Worm (Caenorhabditis elegans) whole organism, dauer: Measurements from ENCODE around the gene col-93.
"Not testable (repeated sequence)": the region's sequence is repeated elsewhere in the genome, so short reads cannot be mapped to it uniquely, and the experiment has no call there.

ENCODE experiments used
- unc-62 ChIP-seq: sonication (generic microtip); optimal IDR thresholded peaks from 2 replicates; lab custom pipeline; 2017; ENCODE audit warnings: missing biosample characterization, missing genetic modification reagents, missing genetic modification characterization

Gene col-93

DNA sequence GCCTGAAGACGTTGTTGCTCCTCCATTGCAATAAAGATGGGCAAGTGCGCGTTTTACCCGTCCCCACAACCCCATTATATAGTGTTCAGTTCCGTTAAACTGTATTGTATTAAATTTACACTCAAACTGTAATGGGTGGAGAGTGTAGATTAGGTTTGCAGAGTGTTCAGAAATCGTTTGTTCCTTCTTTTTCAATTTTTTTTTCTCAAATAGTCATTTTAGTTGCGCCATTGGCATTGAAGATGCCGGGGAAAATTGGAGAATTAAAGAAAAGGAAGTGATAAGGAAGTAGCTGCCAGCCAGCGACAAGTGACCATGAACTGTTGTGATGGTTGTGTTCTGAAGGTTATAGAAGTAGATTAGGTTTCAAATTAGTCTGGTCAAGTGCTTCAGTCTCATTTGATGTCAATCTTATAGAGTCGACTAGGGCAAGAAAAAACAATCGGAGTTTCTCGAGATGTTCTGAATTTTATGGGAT is at the start of gene col-93:
TSS of gene col-93 (minus strand) at position 51 of the 478 bp plus-strand sequence.
- no peak for TF ChIP-seq unc-62 (GFP tag; lab: Kevin White, UChicago)

DNA sequence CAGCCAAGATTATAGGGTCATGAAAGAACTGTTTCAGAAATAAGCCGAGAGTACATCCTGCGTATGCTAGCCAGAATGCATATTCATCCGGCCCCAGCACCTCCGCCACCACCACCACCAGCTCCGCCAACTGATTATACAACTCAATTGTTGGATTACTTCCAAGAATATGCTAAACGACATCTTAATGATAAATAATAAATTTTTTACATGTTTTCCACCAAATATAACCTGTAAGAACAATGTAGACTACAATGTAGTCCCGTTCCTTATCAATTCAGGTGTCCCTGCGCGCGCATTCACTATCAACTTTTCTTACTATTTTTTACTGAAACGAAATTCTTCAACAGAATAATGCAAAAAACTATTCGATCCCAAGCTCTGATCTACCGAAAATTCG is 47.5 kb upstream of the col-93 start, which contains the start of gene Y48A6B.9:
TSS of gene Y48A6B.9 (plus strand) at position 301 of the 400 bp plus-strand sequence.
- no peak for TF ChIP-seq unc-62 (GFP tag; lab: Kevin White, UChicago)

DNA sequence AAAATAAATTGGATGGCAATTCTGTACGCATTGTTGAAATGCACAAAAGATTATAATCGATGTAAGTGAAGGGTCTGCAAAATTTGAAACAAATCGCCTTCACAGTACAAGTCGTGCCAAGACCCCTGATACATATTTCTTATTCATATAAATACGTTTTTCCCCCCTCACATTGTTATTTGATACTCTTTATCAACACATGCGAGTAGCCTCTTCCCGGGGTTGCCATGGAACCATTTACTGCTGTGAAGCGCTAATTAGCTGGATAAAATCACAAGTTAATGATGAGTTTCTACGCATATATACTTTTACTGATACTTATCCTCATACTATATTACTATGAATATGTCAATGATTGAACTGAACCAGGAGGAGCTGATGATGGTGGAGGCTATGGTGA is 45.9 kb upstream of the col-93 start, which contains the start of gene Y48A6B.14:
TSS of gene Y48A6B.14 (plus strand) at position 301 of the 400 bp plus-strand sequence.
- TF ChIP-seq unc-62 (GFP tag; lab: Kevin White, UChicago): no peak

DNA sequence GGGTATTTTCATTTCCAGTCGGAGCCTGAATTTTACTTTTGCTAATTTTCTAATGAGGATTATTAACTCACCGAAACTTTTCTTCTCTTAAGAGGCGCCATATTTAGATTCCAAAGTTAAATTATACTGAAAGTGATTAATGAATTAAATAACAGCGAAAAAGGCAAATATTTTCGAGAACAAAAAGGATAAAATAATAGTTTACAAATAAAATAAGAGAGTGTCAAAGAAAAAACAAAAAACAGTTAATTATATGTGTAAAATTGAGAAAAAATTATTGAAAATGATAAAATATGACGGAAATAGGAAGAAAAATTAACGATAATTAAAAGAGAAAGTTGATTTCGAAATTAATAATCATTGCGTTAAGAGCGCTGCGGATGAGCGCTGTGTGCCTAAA is 43.9 kb upstream of the col-93 start, which contains the start of gene Y48A6B.8:
TSS of gene Y48A6B.8 (minus strand) at position 101 of the 400 bp plus-strand sequence.
- not testable (repeated sequence) for TF ChIP-seq unc-62 (GFP tag; lab: Kevin White, UChicago)

DNA sequence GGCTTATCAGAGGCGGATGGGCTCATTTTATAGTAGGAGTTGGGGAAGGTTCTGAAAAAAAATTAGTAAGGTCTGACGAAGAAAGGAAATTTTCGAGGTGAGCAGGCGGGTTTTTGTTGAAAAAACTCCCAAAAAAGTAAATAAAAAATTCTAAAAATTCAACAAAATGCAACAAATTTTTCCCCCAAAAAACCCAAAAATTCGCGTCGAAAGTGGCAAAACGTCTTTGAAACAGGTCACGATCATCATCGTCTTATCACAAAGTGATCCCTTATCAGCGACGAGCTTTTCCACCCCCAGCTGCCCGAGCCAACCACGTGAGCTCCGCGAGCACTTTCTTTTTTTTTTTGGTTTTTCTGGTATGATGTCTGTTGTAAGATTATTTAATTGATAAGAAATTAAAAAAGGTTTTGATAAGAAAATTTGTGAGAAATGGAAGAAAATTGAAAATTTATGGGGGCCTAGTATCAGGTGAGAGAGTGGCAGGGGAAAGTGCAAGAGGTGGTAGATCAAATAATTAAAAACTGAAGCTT is 41.2 kb upstream of the col-93 start, which contains the start of gene Y48A6B.7:
TSS of gene Y48A6B.7 (minus strand) at position 51 of the 533 bp plus-strand sequence.
- no peak for TF ChIP-seq unc-62 (GFP tag; lab: Kevin White, UChicago)

DNA sequence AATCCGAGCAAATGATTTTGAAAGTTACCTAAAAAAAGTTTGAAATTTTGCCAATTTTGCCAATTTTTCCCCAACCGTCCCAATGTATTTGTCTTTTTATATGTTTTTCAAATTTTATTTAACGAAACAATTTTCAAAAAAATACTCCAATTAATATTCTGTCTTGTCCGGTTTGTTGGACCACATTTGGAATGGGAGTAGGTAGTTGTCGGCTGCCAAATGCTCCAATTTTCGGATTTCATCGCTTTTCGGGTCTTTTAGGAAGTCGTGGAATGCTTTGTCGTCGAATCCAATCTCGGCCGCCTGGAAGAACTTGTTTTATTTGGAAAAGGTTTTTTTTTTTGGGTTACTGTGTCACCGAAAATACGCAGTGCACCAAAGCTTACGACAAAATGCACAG is 39.7 kb upstream of the col-93 start:
- no peak for TF ChIP-seq unc-62 (GFP tag; lab: Kevin White, UChicago)

DNA sequence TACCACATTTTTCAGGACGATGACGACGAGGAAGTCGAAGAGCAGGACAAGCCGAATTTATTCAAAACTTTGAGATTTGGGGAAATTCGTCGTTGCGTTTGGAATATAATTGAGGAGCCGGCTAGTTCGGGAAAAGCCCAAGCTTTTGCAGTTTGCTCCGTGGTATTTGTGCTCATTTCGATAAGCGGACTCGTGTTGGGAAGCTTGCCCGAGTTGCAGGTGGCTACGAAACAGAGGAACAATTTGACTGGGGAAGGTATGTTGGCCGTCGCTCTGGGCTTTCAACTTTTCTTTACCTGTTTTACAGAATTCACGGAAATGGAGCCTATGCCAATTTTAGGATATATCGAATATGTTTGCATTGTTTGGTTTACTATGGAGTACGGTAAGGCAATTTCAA is 36.9 kb upstream of the col-93 start:
- TF ChIP-seq unc-62 (GFP tag; lab: Kevin White, UChicago): no peak

DNA sequence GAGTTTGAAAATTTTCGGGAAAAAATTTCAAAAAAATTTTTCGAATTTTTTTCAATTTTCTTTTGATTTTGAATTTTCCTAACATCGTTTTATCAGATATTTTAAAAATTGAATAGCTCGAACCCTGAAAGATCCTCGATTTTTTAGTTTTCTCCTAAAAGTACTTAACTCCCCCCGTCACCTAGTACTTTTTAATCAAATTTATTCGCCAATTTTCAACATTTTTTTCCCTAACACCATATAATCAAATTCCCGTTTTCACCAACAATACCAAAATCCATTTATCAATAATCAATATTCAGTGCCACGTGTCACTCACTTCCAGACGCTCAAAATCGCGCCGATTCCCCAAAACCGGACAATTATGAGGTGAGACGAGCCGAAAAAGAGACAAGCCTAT is 26.9 kb upstream of the col-93 start, which contains the start of gene kvs-4:
TSS of gene kvs-4 (plus strand) at position 301 of the 400 bp plus-strand sequence.
- TF ChIP-seq unc-62 (GFP tag; lab: Kevin White, UChicago): no peak

DNA sequence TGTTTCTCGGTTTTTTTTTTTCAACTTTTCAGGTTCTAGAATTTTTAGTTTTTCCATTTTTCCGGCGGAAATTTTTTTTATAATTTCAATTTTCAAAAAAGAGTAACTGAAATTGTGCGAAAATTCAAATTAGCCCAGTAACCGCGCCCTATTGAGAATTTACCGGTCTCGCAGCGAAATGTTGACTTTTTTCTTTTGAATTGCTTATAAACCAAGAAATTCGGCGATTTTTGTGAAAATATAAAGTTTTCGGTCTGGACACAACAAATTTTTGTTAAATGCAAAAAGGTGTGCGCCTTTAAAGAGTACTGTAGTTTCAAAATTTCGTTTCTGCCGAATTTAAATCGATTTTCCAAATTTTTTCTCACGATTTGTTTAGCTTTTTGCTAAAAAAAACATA is 25.2 kb upstream of the col-93 start:
- no peak for TF ChIP-seq unc-62 (GFP tag; lab: Kevin White, UChicago)

DNA sequence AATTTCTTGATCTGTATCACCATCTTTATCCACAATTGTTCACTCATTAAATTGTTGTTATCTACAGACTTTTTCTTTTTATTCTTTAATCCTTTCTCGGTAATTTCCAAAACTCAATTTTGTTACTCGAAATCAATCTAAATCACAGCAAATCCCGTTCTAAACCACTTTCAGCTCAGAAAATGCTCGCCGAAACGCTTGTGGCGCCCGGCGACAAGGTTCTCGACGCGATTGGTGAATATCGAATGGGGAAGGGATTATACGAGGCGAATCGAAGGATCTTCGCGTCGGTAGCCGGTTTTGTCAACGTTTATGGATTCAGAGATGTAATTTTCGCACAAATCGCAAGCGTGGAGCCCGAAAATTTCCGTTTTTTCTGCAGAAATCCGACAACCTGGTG is 23.5 kb upstream of the col-93 start, which contains the start of gene exos-1:
TSS of gene exos-1 (plus strand) at position 175 of the 400 bp plus-strand sequence.
- TF ChIP-seq unc-62 (GFP tag; lab: Kevin White, UChicago): no peak

DNA sequence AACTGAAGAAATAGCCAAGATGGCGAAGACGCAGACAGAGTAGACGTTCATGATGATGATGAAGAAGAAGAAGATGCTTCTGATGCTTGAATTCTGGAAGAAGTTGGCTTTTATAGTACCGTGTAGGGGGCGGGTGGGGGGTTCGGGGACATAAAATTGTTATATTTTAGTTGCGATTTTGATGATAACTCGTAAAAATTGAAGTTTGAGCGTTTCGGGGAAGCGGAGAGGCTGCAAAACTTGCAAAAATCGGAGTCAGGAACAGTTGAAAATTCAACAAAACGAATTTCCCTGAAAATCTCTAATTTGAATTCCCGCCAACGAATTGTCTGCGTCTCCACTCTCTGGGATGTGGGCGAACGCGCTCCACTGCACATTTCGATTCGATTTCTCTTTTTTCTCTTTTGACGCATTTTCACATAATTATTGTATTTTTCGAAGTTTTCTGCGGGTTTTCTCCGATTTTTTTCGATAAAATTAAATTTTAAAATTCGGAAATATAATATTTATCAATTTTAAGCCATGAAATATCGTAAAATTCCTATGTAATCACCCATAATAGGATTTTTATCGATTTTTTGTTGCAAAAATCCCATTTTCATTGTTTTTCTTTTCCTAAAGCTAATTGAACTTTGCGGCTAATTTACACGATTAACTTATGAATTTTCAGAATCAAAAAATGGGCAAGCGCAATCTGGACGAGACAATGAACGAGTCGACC is 22.3 kb upstream of the col-93 start, which contains the start of the genes fipr-17 and Y48A6B.3:
TSS of gene fipr-17 (minus strand) at position 51 of the 721 bp plus-strand sequence.
TSS of gene Y48A6B.3 (plus strand) at position 671 of the 721 bp plus-strand sequence.
- TF ChIP-seq unc-62 (GFP tag; lab: Kevin White, UChicago): no peak

DNA sequence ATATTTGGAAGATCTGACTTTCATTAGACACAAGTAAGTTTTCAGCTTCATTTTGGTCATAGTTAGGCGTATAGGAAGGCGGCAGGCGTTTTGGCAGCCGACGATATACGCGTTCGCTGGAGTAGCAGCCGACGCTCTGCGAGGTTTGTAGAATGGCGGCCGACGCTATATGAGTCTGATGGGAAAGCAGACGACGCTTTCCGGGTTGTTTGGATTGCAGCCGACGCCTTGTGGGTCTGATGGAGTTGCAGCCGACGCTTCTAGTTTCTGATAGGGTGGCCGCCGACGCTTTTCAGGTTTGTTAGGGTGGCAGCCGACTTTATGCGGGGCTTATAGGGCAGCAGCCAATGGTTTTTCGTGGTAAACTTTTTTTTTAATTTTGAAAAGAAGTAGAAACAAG is 17.4 kb upstream of the col-93 start:
- TF ChIP-seq unc-62 (GFP tag; lab: Kevin White, UChicago): no peak

DNA sequence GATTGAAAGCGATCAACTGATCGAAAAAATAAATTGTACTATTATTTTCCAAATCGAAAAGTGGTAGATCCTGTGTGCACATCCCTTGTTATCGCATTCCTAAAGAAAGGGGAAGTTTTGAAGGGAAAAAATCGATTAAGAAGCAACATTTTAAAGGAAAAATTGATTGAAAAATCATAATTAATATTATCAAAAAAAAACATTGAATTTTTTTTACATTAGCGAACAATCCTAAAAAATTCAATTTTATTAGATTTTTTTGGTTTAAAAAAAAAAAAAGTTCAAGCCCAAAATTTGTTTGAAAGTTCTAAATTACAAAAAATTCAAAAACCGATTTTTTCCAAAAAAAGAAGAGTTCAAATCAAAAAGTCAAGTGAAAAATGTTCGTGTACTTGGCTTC is 9.7 kb upstream of the col-93 start, which contains the start of gene dmsr-5:
TSS of gene dmsr-5 (minus strand) at position 101 of the 400 bp plus-strand sequence.
- TF ChIP-seq unc-62 (GFP tag; lab: Kevin White, UChicago): no peak

DNA sequence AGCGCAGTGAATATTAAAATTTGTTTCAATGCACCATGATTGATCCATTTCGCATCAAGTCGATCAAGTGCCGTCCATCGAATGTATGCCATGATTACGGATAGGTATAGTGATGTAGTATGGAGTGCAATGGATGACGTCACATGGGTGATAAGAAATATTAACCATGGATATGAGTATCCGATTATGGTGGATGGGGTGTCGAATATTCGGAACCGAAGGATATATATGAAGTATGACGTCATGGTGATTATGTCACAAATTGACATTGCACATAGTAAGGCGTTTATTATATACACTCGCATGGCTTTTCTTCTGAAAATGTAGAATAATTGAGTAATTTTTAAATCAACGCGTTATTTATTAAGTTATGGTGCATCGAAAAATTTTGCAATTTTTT is 8.7 kb upstream of the col-93 start:
- no peak for TF ChIP-seq unc-62 (GFP tag; lab: Kevin White, UChicago)

DNA sequence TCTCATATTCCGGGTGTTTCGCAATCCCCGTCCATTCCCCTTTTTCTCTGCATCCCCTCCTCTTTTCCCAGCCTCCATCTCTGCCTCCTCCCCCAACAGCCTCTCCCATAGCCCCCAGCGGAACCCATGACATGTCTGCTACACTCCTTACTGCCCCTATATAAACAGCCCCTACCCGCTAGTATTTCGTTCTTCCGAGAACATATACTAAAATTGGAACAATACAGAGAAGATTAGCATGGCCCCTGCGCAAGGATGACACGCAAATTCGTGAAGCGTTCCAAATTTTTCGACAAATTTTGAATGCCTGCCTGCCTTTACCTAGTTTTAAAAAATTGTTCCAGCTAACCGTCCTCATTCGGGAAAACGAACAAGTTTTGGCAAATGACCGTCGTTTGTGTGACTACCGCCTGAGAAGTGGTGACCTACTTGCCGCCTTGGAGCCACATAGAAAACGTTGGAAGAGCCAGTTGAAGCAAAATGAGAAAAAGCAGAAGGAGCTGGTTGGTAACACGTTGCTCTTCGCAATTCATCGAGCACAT is 4.2 kb upstream of the col-93 start:
- no peak for TF ChIP-seq unc-62 (GFP tag; lab: Kevin White, UChicago)
